Worm (Caenorhabditis elegans) whole organism, L4 larva: ENCODE data around the gene Y53G8AM.6.

Experiments
- Y5F2A.4 ChIP-seq: fragments of 200-800 bp; sonication (Bioruptor generic); optimal IDR thresholded peaks from 2 replicates; lab custom pipeline; 2018; ENCODE audit warnings: mild to moderate bottlenecking, missing genetic modification characterization, missing compliant biosample characterization
- ZK546.5 ChIP-seq, 2 experiments: sonication (generic microtip); optimal IDR thresholded peaks; 2 replicates each; lab custom pipeline; 2017; ENCODE audit warnings: missing biosample characterization in 2 of 2, missing genetic modification characterization in 2 of 2
- aha-1 ChIP-seq: fragments of 150-350 bp; peaks from one replicate; lab custom pipeline; 2014; ENCODE audit warnings: missing biosample characterization, missing genetic modification characterization
- ceh-32 ChIP-seq: sonication (generic microtip); optimal IDR thresholded peaks from 2 replicates; lab custom pipeline; 2016; ENCODE audit warnings: mild to moderate bottlenecking, missing genetic modification characterization, missing compliant biosample characterization; ENCODE audit not compliant: poor library complexity
- ces-1 ChIP-seq: fragments of 150-350 bp; sonication (generic microtip); optimal IDR thresholded peaks from 4 replicates; lab custom pipeline; 2014; ENCODE audit warnings: missing biosample characterization, missing genetic modification reagents, missing genetic modification characterization
- daf-16 ChIP-seq, 3 experiments: sonication (generic microtip); optimal IDR thresholded peaks; 2 replicates each; lab custom pipeline; 2016 to 2017; ENCODE audit warnings: missing genetic modification characterization in 3 of 3, missing genetic modification reagents in 3 of 3, mild to moderate bottlenecking in 2 of 3, missing compliant biosample characterization in 2 of 3, missing biosample characterization in 1 of 3, moderate library complexity in 1 of 3
- dve-1 ChIP-seq: sonication (generic microtip); optimal IDR thresholded peaks from 2 replicates; lab custom pipeline; 2017; ENCODE audit warnings: antibody characterized with exemption, mild to moderate bottlenecking, missing genetic modification characterization, missing compliant biosample characterization; ENCODE audit not compliant: insufficient read depth
- egl-43 ChIP-seq: fragments of 200-800 bp; sonication (Bioruptor generic); IDR thresholded peaks from 2 replicates; pipeline ENCODE4 v1.3.6; 2022; ENCODE audit warnings: missing genetic modification reagents, missing genetic modification characterization, missing compliant biosample characterization
- hif-1 ChIP-seq, 2 experiments: sonication (generic microtip); optimal IDR thresholded peaks; 2 replicates each; lab custom pipeline; 2016 to 2017; ENCODE audit warnings: missing compliant biosample characterization in 2 of 2, missing genetic modification characterization in 2 of 2, missing genetic modification reagents in 2 of 2, missing genotype in 2 of 2, mild to moderate bottlenecking in 1 of 2
- hmg-1.1 ChIP-seq: fragments of 200-800 bp; sonication (Bioruptor generic); IDR thresholded peaks from 2 replicates; pipeline ENCODE4 v1.3.6; 2022; ENCODE audit warnings: missing genetic modification reagents, missing genetic modification characterization, missing compliant biosample characterization
- lir-3 ChIP-seq: sonication (generic microtip); optimal IDR thresholded peaks from 2 replicates; lab custom pipeline; 2016; ENCODE audit warnings: mild to moderate bottlenecking, missing genetic modification characterization, missing compliant biosample characterization
- lsy-2 ChIP-seq, 2 experiments: fragments of 150-350 bp in 1 of 2; sonication (generic microtip) in 1 of 2; optimal IDR thresholded peaks; 2 replicates each; lab custom pipeline; 2014 to 2017; ENCODE audit warnings: missing biosample characterization in 2 of 2, missing genetic modification characterization in 2 of 2
- madf-5 ChIP-seq, 2 experiments: fragments of 200-800 bp; sonication (Bioruptor generic); IDR thresholded peaks; 2 replicates each; pipeline ENCODE4 v1.3.6; 2022; ENCODE audit warnings: missing compliant biosample characterization in 2 of 2, missing genetic modification characterization in 2 of 2
- madf-9 ChIP-seq: fragments of 200-800 bp; sonication (Bioruptor generic); conservative IDR thresholded peaks from 2 replicates; pipeline ENCODE4 v1.3.6; 2022; ENCODE audit warnings: missing genetic modification reagents, missing genetic modification characterization, missing compliant biosample characterization
- mes-2 ChIP-seq: sonication (generic microtip); optimal IDR thresholded peaks from 2 replicates; lab custom pipeline; 2016; ENCODE audit warnings: missing genotype, mild to moderate bottlenecking, missing genetic modification characterization, missing compliant biosample characterization; ENCODE audit not compliant: poor library complexity, severe bottlenecking
- mxl-2 ChIP-seq: fragments of 200-800 bp; sonication (Bioruptor generic); conservative IDR thresholded peaks from 2 replicates; pipeline ENCODE4 v1.3.6; 2022; ENCODE audit warnings: missing genetic modification reagents, missing genetic modification characterization, missing compliant biosample characterization
- nhr-10 ChIP-seq: fragments of 150-350 bp; optimal IDR thresholded peaks from 2 replicates; lab custom pipeline; 2014; ENCODE audit warnings: missing biosample characterization, missing genetic modification characterization
- nhr-11 ChIP-seq: fragments of 150-350 bp; optimal IDR thresholded peaks from 2 replicates; lab custom pipeline; 2014; ENCODE audit warnings: missing biosample characterization, missing genetic modification characterization
- nhr-28 ChIP-seq: fragments of 150-350 bp; optimal IDR thresholded peaks from 2 replicates; lab custom pipeline; 2014; ENCODE audit warnings: missing biosample characterization, missing genetic modification characterization
- nhr-6 ChIP-seq: fragments of 150-350 bp; optimal IDR thresholded peaks from 2 replicates; lab custom pipeline; 2014; ENCODE audit warnings: missing biosample characterization, missing genetic modification characterization
- nhr-77 ChIP-seq: fragments of 150-350 bp; optimal IDR thresholded peaks from 2 replicates; lab custom pipeline; 2014; ENCODE audit warnings: missing biosample characterization, missing genetic modification characterization
- pha-4 ChIP-seq, 2 experiments: fragments of 150-350 bp in 1 of 2; fragments of 200-800 bp in 1 of 2; sonication (Bioruptor generic) in 1 of 2; IDR thresholded peaks in 1 of 2; optimal IDR thresholded peaks in 1 of 2; 2 replicates each; pipeline versions ENCODE4 v1.3.6 to Lab custom; 2014 to 2022; ENCODE audit warnings: missing genetic modification characterization in 2 of 2, missing genetic modification reagents in 2 of 2, missing biosample characterization in 1 of 2, missing compliant biosample characterization in 1 of 2
- pqm-1 ChIP-seq: sonication (generic microtip); optimal IDR thresholded peaks from 2 replicates; lab custom pipeline; 2017; ENCODE audit warnings: missing biosample characterization, missing genetic modification characterization
- saeg-2 ChIP-seq: fragments of 200-800 bp; sonication (Bioruptor generic); IDR thresholded peaks from 2 replicates; pipeline ENCODE4 v1.3.6; 2022; ENCODE audit warnings: missing genetic modification reagents, missing genetic modification characterization, missing compliant biosample characterization
- spr-1 ChIP-seq: sonication (generic microtip); optimal IDR thresholded peaks from 2 replicates; lab custom pipeline; 2016; ENCODE audit warnings: mild to moderate bottlenecking, missing genetic modification characterization, missing compliant biosample characterization
- unc-130 ChIP-seq: sonication (generic microtip); optimal IDR thresholded peaks from 2 replicates; lab custom pipeline; 2016; ENCODE audit warnings: missing genetic modification reagents, missing genetic modification characterization, missing compliant biosample characterization
- unc-62 ChIP-seq, 3 experiments: fragments of 150-350 bp in 1 of 3; sonication (generic microtip); optimal IDR thresholded peaks in 2 of 3; peaks in 1 of 3; 1 replicate in 1 of 3; 2 replicates in 2 of 3; lab custom pipeline; 2014 to 2017; ENCODE audit warnings: missing biosample characterization in 3 of 3, missing genetic modification characterization in 3 of 3, missing genetic modification reagents in 3 of 3, missing genotype in 1 of 3
- vab-7 ChIP-seq: fragments of 200-800 bp; sonication (Bioruptor generic); IDR thresholded peaks from 2 replicates; pipeline ENCODE4 v1.3.6; 2022; ENCODE audit warnings: missing genetic modification reagents, missing genetic modification characterization, missing compliant biosample characterization
- zip-11 ChIP-seq: fragments of 200-800 bp; sonication (Bioruptor generic); IDR thresholded peaks from 2 replicates; pipeline ENCODE4 v1.3.6; 2022; ENCODE audit warnings: missing genetic modification characterization, missing compliant biosample characterization

Gene Y53G8AM.6

DNA sequence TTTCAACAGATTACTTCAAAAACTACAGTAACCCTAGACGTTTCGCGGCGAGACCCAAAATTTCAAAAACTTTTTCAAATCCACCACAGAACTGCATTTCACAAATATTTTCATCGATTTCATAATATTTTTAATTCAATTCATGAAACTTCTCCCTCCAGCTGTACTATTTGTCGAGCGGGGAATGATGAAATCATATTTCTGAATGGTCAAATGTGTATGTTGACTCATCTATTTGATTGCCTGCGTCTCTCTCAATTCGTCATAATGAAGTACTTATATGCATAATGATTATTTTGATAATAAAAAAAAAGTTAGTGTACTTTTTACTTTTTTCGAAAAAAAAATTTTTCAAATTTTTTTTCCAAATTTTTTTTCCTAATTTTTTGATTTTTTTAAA lies 46.7 kb upstream of the Y53G8AM.6 start:
- no peak for TF ChIP-seq zip-11 (GFP tag; lab: Robert Waterston, UW)
- TF ChIP-seq madf-9 (GFP tag; lab: Robert Waterston, UW), result no peak
- TF ChIP-seq mes-2 (tag; lab: Kevin White, UChicago), result no peak
- no peak for TF ChIP-seq hif-1 (tag; optimal IDR thresholded peaks at IDR 0.05; lab: Kevin White, UChicago)
- TF ChIP-seq dve-1 (tag; lab: Kevin White, UChicago), result peak; percentile 54
- no peak for TF ChIP-seq unc-130 (GFP tag; lab: Kevin White, UChicago)
- peak; percentile 15 for TF ChIP-seq nhr-28 (tag; lab: Kevin White, UChicago)
- peak in 1 of 2 experiments; percentile 32 for TF ChIP-seq lsy-2 (tag; optimal IDR thresholded peaks at IDR 0.05; lab: Kevin White, UChicago)
- TF ChIP-seq pqm-1 (tag; lab: Kevin White, UChicago), result peak; percentile 39
- TF ChIP-seq saeg-2, result no peak
- no peak for TF ChIP-seq pha-4 (GFP tag; IDR thresholded peaks at IDR 0.05; lab: Robert Waterston, UW)
- peak; percentile 56 for TF ChIP-seq pha-4 (tag; optimal IDR thresholded peaks at IDR 0.05; lab: Kevin White, UChicago)
- peak; percentile 75 for TF ChIP-seq nhr-6
- no peak for TF ChIP-seq nhr-77 (tag; lab: Kevin White, UChicago)
- no peak for TF ChIP-seq daf-16 (GFP tag; optimal IDR thresholded peaks at IDR 0.05; lab: Kevin White, UChicago)
- peak; percentile 52 for TF ChIP-seq daf-16 (tag; optimal IDR thresholded peaks at IDR 0.05; lab: Kevin White, UChicago)
- TF ChIP-seq, all 104 proteins: peak for 7

DNA sequence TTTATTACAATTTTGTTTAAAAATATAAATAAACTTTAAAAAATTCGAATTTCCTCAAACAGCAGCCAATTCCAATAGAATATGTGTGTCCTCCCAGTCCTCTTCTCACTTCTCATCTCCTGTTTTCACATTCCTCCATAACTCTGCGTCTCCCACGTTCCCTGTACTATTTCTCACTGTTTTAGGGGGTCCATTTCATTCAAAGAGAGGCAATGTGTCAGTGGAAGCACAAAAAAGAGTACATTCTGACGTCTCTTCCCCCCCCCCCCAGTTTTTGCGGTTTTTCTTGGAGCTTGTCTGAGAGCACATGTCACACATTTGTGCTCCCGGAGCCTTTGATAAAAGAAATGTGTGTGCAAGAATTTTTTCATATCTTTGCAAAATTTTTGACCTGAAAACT lies 45.0 kb upstream of the Y53G8AM.6 start:
- TF ChIP-seq lsy-2 (tag; optimal IDR thresholded peaks at IDR 0.05; lab: Kevin White, UChicago) (peak in 1 of 2 experiments; percentile 21), madf-5 (GFP tag; IDR thresholded peaks at IDR 0.05; lab: Robert Waterston, UW) (no peak), nhr-10 (tag; lab: Kevin White, UChicago) (no peak), egl-43 (GFP tag; lab: Robert Waterston, UW) (no peak), hmg-1.1 (GFP tag; lab: Robert Waterston, UW) (0 out of 2 replicates have a peak, but pooled peaks have one; percentile 43), unc-62 (GFP tag; optimal IDR thresholded peaks at IDR 0.05 in 1 of 2; lab: Kevin White, UChicago) (peak in 1 of 2 experiments; percentile 73), unc-62 (tag; optimal IDR thresholded peaks at IDR 0.05; lab: Kevin White, UChicago) (no peak)

DNA sequence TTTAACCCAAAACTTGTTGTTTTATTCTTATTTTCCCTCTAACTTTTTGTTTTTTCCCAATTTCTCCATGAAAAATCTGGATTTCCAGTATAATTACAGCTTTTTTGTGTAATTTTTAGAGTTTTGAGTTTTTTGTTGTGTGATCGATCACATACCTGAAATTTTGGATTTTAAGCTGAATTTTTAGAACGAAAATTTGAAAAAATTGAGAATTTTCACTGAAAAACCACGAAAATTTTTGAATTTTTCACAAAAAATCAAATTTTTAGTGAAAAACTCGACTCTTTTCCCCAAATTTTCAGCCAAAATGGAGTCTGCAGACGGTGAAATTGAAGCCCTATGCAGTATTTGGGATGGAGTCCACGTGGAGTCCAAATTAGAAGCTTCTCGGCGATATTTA lies 37.6 kb upstream of the Y53G8AM.6 start, which contains the start of gene Y53G8AR.5:
Y53G8AR.5 (plus strand) TSS at position 301 of the 400 bp plus-strand sequence.
- TF ChIP-seq vab-7, result no peak
- no peak for TF ChIP-seq ces-1 (GFP tag; lab: Kevin White, UChicago)
- TF ChIP-seq hif-1 (tag; optimal IDR thresholded peaks at IDR 0.05; lab: Kevin White, UChicago), result no peak
- no peak for TF ChIP-seq mxl-2 (GFP tag; lab: Robert Waterston, UW)
- TF ChIP-seq nhr-11, result no peak
- peak; percentile 42 for TF ChIP-seq aha-1 (tag; lab: Kevin White, UChicago)
- TF ChIP-seq Y5F2A.4 (GFP tag; lab: Kevin White, UChicago), result no peak
- no peak for TF ChIP-seq ZK546.5 (tag; optimal IDR thresholded peaks at IDR 0.05; lab: Kevin White, UChicago)
- no peak for TF ChIP-seq ceh-32 (tag; lab: Kevin White, UChicago)

DNA sequence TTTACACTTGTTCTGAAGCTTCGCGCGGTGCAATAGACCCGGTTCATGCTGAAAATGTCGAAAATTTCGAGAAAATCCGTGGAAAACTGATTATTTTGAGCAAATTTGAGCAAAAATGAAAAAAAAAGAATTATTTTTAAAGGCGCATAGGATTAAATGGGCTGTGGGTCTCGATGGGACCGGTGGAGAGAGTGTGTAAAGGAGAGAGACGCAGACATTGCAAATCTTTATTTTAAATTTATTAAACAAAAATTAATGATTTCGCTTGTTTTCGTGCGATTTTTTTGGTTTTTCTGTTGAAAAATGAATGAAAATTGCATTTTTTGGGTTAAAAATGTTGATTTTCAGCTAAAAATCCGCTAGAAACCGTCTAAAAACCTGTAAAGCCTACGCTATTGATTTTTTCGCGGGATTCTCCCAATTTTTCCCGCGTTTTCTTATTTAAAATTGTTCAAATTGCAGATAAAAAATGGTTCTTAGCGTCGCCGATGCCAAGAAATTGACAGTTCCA lies 34.7 kb upstream of the Y53G8AM.6 start, which contains the start of the genes Y53G8AR.8 and Y53G8AR.6:
Y53G8AR.8 (minus strand) TSS at position 48 of the 511 bp plus-strand sequence.
Y53G8AR.6 (plus strand) TSS at position 461 of the 511 bp plus-strand sequence.
- TF ChIP-seq unc-130 (GFP tag; lab: Kevin White, UChicago), result no peak
- TF ChIP-seq aha-1 (tag; lab: Kevin White, UChicago), result peak; percentile 29
- peak; percentile 60 for TF ChIP-seq mes-2 (tag; lab: Kevin White, UChicago)
- TF ChIP-seq spr-1 (tag; lab: Kevin White, UChicago), result no peak
- no peak for TF ChIP-seq lir-3 (tag; lab: Kevin White, UChicago)
- TF ChIP-seq lsy-2 (tag; optimal IDR thresholded peaks at IDR 0.05; lab: Kevin White, UChicago), result peak in 1 of 2 experiments; percentile 51
